Fruit fly (Drosophila melanogaster) whole organism, embryonic: ENCODE results near the gene CG1943.
A peak's percentile ranks its signal among the peaks of the same experiment; 100 is the strongest.

Experiments
- Aef1 ChIP-seq: fragments of 200-800 bp; sonication (Bioruptor generic); IDR thresholded peaks from 3 replicates; pipeline ENCODE4 v1.3.6; 2022; ENCODE audit warnings: missing biosample characterization, missing genetic modification characterization
- CG31388 ChIP-seq: fragments of 200-800 bp; sonication (Bioruptor generic); optimal IDR thresholded peaks from 2 replicates; lab custom pipeline; 2016; ENCODE audit warnings: missing biosample characterization, missing genetic modification characterization
- CG6654 ChIP-seq: fragments of 200-800 bp; sonication (Bioruptor generic); optimal IDR thresholded peaks from 2 replicates; lab custom pipeline; 2017; ENCODE audit warnings: missing biosample characterization, mild to moderate bottlenecking, missing genetic modification characterization
- Dek ChIP-seq: fragments of 200-800 bp; sonication (Bioruptor generic); optimal IDR thresholded peaks from 3 replicates; lab custom pipeline; 2019; ENCODE audit warnings: missing biosample characterization, mild to moderate bottlenecking, missing genetic modification characterization, moderate library complexity
- ci ChIP-seq: fragments of 200-800 bp; sonication (Bioruptor generic); IDR thresholded peaks from 3 replicates; pipeline ENCODE4 v1.3.6; 2022; ENCODE audit warnings: missing biosample characterization, missing genetic modification characterization
- dpn ChIP-seq, 2 experiments: fragments of 200-800 bp; sonication (Bioruptor generic); optimal IDR thresholded peaks; 3 replicates each; lab custom pipeline; 2016; ENCODE audit warnings: missing biosample characterization in 2 of 2, missing genetic modification characterization in 2 of 2
- jumu ChIP-seq: fragments of 200-800 bp; sonication (Bioruptor generic); optimal IDR thresholded peaks from 3 replicates; lab custom pipeline; 2016; ENCODE audit warnings: missing biosample characterization, missing genetic modification characterization
- sens ChIP-seq: fragments of 200-800 bp; sonication (Bioruptor generic); peaks from one replicate; lab custom pipeline; 2016; ENCODE audit warnings: missing biosample characterization, missing genetic modification characterization
- sisA ChIP-seq: fragments of 200-800 bp; sonication (Bioruptor generic); IDR thresholded peaks from 2 replicates; pipeline ENCODE4 v1.3.6; 2022; ENCODE audit warnings: missing biosample characterization, missing genetic modification characterization
- trh ChIP-seq: fragments of 200-800 bp; sonication (Bioruptor generic); optimal IDR thresholded peaks from 2 replicates; lab custom pipeline; 2016; ENCODE audit warnings: missing biosample characterization, missing genetic modification characterization

dm6 chr3R:7075712-7076183 lies 1.1 kb downstream of the CG1943 start:
- TF ChIP-seq CG31388 (GFP tag; lab: Kevin White, UChicago): peak; percentile 70
- no peak for TF ChIP-seq Aef1
- TF ChIP-seq sisA (GFP tag; lab: Robert Waterston, UW): no peak
- TF ChIP-seq ci (GFP tag; lab: Robert Waterston, UW): no peak
- TF ChIP-seq Dek: peak; percentile 88
- peak; percentile 54 for TF ChIP-seq trh (GFP tag; lab: Kevin White, UChicago)
- TF ChIP-seq dpn (GFP tag; optimal IDR thresholded peaks at IDR 0.05; lab: Kevin White, UChicago): peak; percentile 89 to 93
- peak; percentile 98 for TF ChIP-seq sens (GFP tag; lab: Kevin White, UChicago)
- peak; percentile 73 for TF ChIP-seq CG6654
- peak; percentile 72 for TF ChIP-seq jumu (GFP tag; lab: Kevin White, UChicago)
